Worm (Caenorhabditis elegans): ENCODE measurements around the gene chil-19.

ce11 chrII:9427644-9428043, 26.6 kb downstream of the chil-19 start, which contains the start of gene M176.5:
- no peak for TF ChIP-seq ztf-11 (tag; optimal IDR thresholded peaks at IDR 0.05)
- TF ChIP-seq sox-4 (tag; optimal IDR thresholded peaks at IDR 0.05): no peak
- no peak for TF ChIP-seq ama-1 (optimal IDR thresholded peaks at IDR 0.05)
- TF ChIP-seq nhr-12 (tag; optimal IDR thresholded peaks at IDR 0.05): no peak
- TF ChIP-seq egl-27 (tag; optimal IDR thresholded peaks at IDR 0.05): no peak
- TF ChIP-seq fkh-8 (tag; optimal IDR thresholded peaks at IDR 0.05): no peak
- no peak for TF ChIP-seq unc-62 (GFP tag; optimal IDR thresholded peaks at IDR 0.05)
- TF ChIP-seq ces-1 (GFP tag; optimal IDR thresholded peaks at IDR 0.05): no peak
